Fruit fly (Drosophila melanogaster) whole organism, wandering third instar larva: ENCODE data around the gene BomBc3.
A peak's percentile ranks its signal among the peaks of the same experiment; 100 is the strongest.

Experiments used
- Abd-B ChIP-seq: fragments of >200 bp; optimal IDR thresholded peaks from 2 replicates; lab custom pipeline; 2017; ENCODE audit warnings: missing biosample characterization, missing genetic modification characterization
- CrebA ChIP-seq: fragments of 200-800 bp; sonication (Bioruptor generic); optimal IDR thresholded peaks from 2 replicates; lab custom pipeline; 2016; ENCODE audit warnings: missing biosample characterization, mild to moderate bottlenecking, missing genetic modification characterization, borderline replicate concordance
- Hr83 ChIP-seq: fragments of 200-300 bp; sonication (Bioruptor generic); optimal IDR thresholded peaks from 2 replicates; lab custom pipeline; 2016; ENCODE audit warnings: missing biosample characterization, mild to moderate bottlenecking, missing genetic modification characterization, moderate library complexity; ENCODE audit not compliant: poor library complexity, severe bottlenecking
- Mio ChIP-seq: sonication (Bioruptor generic); optimal IDR thresholded peaks from 2 replicates; lab custom pipeline; 2016; ENCODE audit warnings: missing biosample characterization, missing genetic modification characterization
- Myc ChIP-seq: fragments of >200 bp; optimal IDR thresholded peaks from 2 replicates; lab custom pipeline; 2017
- N ChIP-seq: fragments of >200 bp; optimal IDR thresholded peaks from 2 replicates; lab custom pipeline; 2018; ENCODE audit warnings: missing biosample characterization, missing external identifiers, missing genetic modification characterization
- Sp1 ChIP-seq: fragments of 200-800 bp; sonication (Bioruptor generic); optimal IDR thresholded peaks from 3 replicates; lab custom pipeline; 2019; ENCODE audit warnings: missing biosample characterization, mild to moderate bottlenecking, missing genetic modification characterization, moderate library complexity
- dmrt93B ChIP-seq: fragments of 200-800 bp; sonication (Bioruptor generic); optimal IDR thresholded peaks from 2 replicates; lab custom pipeline; 2018; ENCODE audit warnings: missing biosample characterization, mild to moderate bottlenecking, missing genetic modification characterization
- dsf ChIP-seq: sonication (Bioruptor generic); optimal IDR thresholded peaks from 2 replicates; lab custom pipeline; 2016; ENCODE audit warnings: missing biosample characterization, missing genetic modification characterization, borderline replicate concordance
- ey ChIP-seq: fragments of 200-800 bp; sonication (Bioruptor generic); optimal IDR thresholded peaks from 2 replicates; lab custom pipeline; 2016; ENCODE audit warnings: missing biosample characterization, missing genetic modification characterization
- foxo ChIP-seq, 2 experiments: fragments of 200-800 bp; sonication (Bioruptor generic); optimal IDR thresholded peaks; 2 replicates in 1 of 2; 3 replicates in 1 of 2; lab custom pipeline; 2016 to 2017; ENCODE audit warnings: missing biosample characterization in 2 of 2, missing genetic modification characterization in 2 of 2
- h ChIP-seq: fragments of 200-800 bp; sonication (Bioruptor generic); optimal IDR thresholded peaks from 3 replicates; lab custom pipeline; 2016; ENCODE audit warnings: missing biosample characterization, mild to moderate bottlenecking, missing genetic modification characterization
- psq ChIP-seq: fragments of 200-800 bp; sonication (Bioruptor generic); optimal IDR thresholded peaks from 3 replicates; lab custom pipeline; 2017; ENCODE audit warnings: missing biosample characterization, mild to moderate bottlenecking, missing genetic modification characterization, moderate library complexity
- rgr ChIP-seq: fragments of 200-800 bp; sonication (Bioruptor generic); optimal IDR thresholded peaks from 3 replicates; lab custom pipeline; 2016; ENCODE audit warnings: missing biosample characterization, mild to moderate bottlenecking, missing genetic modification characterization
- sage ChIP-seq: fragments of 200-800 bp; sonication (Bioruptor generic); optimal IDR thresholded peaks from 2 replicates; lab custom pipeline; 2016; ENCODE audit warnings: missing biosample characterization, mild to moderate bottlenecking, missing genetic modification characterization
- tai ChIP-seq: sonication (Bioruptor generic); optimal IDR thresholded peaks from 2 replicates; lab custom pipeline; 2016; ENCODE audit warnings: missing biosample characterization, missing genetic modification characterization
- woc ChIP-seq: sonication (Bioruptor generic); optimal IDR thresholded peaks from 2 replicates; lab custom pipeline; 2016; ENCODE audit warnings: missing biosample characterization, mild to moderate bottlenecking, missing genetic modification characterization

BomBc3 gene

DNA sequence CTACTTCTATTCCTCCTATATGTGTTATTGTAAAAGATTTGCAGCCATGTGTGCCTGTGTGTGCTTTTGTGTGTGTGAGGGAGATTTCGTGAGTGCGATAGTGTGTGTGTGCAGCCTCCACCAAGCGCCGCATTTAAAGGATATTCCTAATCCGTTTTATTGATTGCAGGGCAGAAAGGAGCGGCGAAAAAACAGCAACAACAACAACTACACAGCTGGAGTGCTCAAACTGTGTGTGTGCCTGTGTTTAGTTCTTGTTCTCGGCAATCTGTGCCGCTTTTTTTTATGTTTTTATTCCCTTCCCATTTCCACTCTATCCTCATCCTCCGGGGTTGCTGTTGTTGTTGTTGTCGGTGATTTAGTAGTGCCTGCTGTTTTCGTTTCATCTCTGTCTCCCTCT, 47.6 kb downstream of the BomBc3 start:
- no peak for TF ChIP-seq woc
- TF ChIP-seq psq (GFP tag; lab: Kevin White, UChicago), result peak; percentile 34

dm6 chr3R:22135503-22135902, 48.6 kb downstream of the BomBc3 start:
- TF ChIP-seq Abd-B (GFP tag; lab: Kevin White, UChicago) (no peak), tai (GFP tag; lab: Kevin White, UChicago) (no peak), Hr83 (GFP tag; lab: Kevin White, UChicago) (no peak), dmrt93B (no peak), sage (GFP tag; lab: Kevin White, UChicago) (no peak), CrebA (GFP tag; lab: Kevin White, UChicago) (no peak), Sp1 (GFP tag; lab: Kevin White, UChicago) (no peak), Mio (GFP tag; lab: Kevin White, UChicago) (no peak), dsf (no peak), foxo (GFP tag; optimal IDR thresholded peaks at IDR 0.05; lab: Kevin White, UChicago) (no peak), rgr (no peak), Myc (no peak)

DNA sequence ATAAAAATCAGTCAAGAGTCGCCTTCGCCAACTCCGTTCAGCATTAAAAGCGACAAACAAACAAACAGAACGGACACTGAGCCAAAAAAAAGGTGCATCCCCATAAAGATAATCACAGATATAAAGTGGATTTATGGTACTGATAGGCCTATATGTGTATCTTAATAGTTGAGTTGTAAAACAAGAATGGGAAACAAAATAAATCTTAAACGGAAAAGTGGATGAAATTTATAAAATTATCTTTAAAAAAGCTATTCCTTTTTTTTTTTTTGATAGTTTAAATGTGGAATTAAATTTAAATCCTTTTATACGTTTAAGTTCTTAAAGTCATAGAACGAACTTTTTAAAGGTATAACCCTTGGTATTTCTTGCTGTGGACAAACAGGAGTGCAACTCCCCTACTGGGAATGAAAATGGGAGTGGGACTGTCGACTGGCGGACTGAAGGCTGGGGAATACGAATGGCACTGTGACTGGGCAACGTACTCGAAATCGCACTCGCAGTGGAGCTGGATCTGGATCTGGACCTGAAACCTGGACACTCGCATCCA, 50.2 kb downstream of the BomBc3 start:
- TF ChIP-seq h (GFP tag; lab: Kevin White, UChicago) (peak; percentile 6), N (GFP tag; lab: Kevin White, UChicago) (no peak), foxo (GFP tag; optimal IDR thresholded peaks at IDR 0.05; lab: Kevin White, UChicago) (peak in 1 of 2 experiments; percentile 10), ey (no peak)
